Fruit fly (Drosophila melanogaster) whole organism, embryonic: ENCODE results near the gene CG9626.

Experiments
- Aef1 ChIP-seq: fragments of 200-800 bp; sonication (Bioruptor generic); IDR thresholded peaks from 3 replicates; pipeline ENCODE4 v1.3.6; 2022; ENCODE audit warnings: missing biosample characterization, missing genetic modification characterization
- Antp ChIP-seq: fragments of 200-800 bp; sonication (Bioruptor generic); optimal IDR thresholded peaks from 3 replicates; lab custom pipeline; 2016; ENCODE audit warnings: missing biosample characterization, missing genetic modification characterization
- B-H2 ChIP-seq: fragments of 200-800 bp; sonication (Bioruptor generic); optimal IDR thresholded peaks from 2 replicates; lab custom pipeline; 2018; ENCODE audit warnings: missing biosample characterization, mild to moderate bottlenecking, missing genetic modification characterization
- CG1024 ChIP-seq: fragments of 200-800 bp; sonication (Bioruptor generic); IDR thresholded peaks from 2 replicates; pipeline ENCODE4 v1.3.6; 2022; ENCODE audit warnings: missing biosample characterization, missing genetic modification characterization
- CG10274 ChIP-seq: fragments of 200-800 bp; sonication (Bioruptor generic); optimal IDR thresholded peaks from 3 replicates; lab custom pipeline; 2017; ENCODE audit warnings: missing biosample characterization, mild to moderate bottlenecking, missing genetic modification characterization
- CG10565 ChIP-seq: fragments of 200-800 bp; sonication (Bioruptor generic); optimal IDR thresholded peaks from 3 replicates; lab custom pipeline; 2016; ENCODE audit warnings: missing biosample characterization, mild to moderate bottlenecking, missing genetic modification characterization
- CG11398 ChIP-seq: fragments of 200-800 bp; sonication (Bioruptor generic); optimal IDR thresholded peaks from 2 replicates; lab custom pipeline; 2016; ENCODE audit warnings: missing biosample characterization, missing genetic modification characterization
- CG13775 ChIP-seq: fragments of 200-800 bp; sonication (Bioruptor generic); optimal IDR thresholded peaks from 3 replicates; lab custom pipeline; 2017; ENCODE audit warnings: missing biosample characterization, mild to moderate bottlenecking, missing genetic modification characterization
- CG15269 ChIP-seq: fragments of 200-800 bp; sonication (Bioruptor generic); optimal IDR thresholded peaks from 2 replicates; lab custom pipeline; 2018; ENCODE audit warnings: missing biosample characterization, mild to moderate bottlenecking, missing genetic modification characterization, moderate library complexity
- CG17829 ChIP-seq: fragments of 200-800 bp; optimal IDR thresholded peaks from 2 replicates; lab custom pipeline; 2019; ENCODE audit warnings: missing biosample characterization, mild to moderate bottlenecking, missing genetic modification characterization, moderate library complexity
- CG18011 ChIP-seq: fragments of 200-800 bp; sonication (Bioruptor generic); optimal IDR thresholded peaks from 2 replicates; lab custom pipeline; 2017; ENCODE audit warnings: missing biosample characterization, missing genetic modification characterization, mild to moderate bottlenecking, moderate library complexity, missing genotype
- CG2129 ChIP-seq: fragments of 200-800 bp; sonication (Bioruptor generic); IDR thresholded peaks from 2 replicates; pipeline ENCODE4 v1.3.6; 2022; ENCODE audit warnings: missing biosample characterization, missing genetic modification characterization; ENCODE audit not compliant: partially characterized antibody
- CG31388 ChIP-seq: fragments of 200-800 bp; sonication (Bioruptor generic); optimal IDR thresholded peaks from 2 replicates; lab custom pipeline; 2016; ENCODE audit warnings: missing biosample characterization, missing genetic modification characterization
- CG43689 ChIP-seq: fragments of 200-800 bp; sonication (Bioruptor generic); IDR thresholded peaks from 2 replicates; pipeline ENCODE4 v1.3.6; 2022; ENCODE audit warnings: missing biosample characterization, missing genetic modification characterization
- CG6791 ChIP-seq: fragments of 200-800 bp; sonication (Bioruptor generic); IDR thresholded peaks from 3 replicates; pipeline ENCODE4 v1.3.6; 2022; ENCODE audit warnings: missing biosample characterization, missing genetic modification characterization; ENCODE audit not compliant: partially characterized antibody
- CG6854 ChIP-seq: fragments of 200-800 bp; sonication (Bioruptor generic); optimal IDR thresholded peaks from 3 replicates; lab custom pipeline; 2017; ENCODE audit warnings: missing biosample characterization, mild to moderate bottlenecking, missing genetic modification characterization
- CG7745 ChIP-seq: fragments of 200-800 bp; sonication (Bioruptor generic); optimal IDR thresholded peaks from 2 replicates; lab custom pipeline; 2018; ENCODE audit warnings: missing biosample characterization, mild to moderate bottlenecking, missing genetic modification characterization, moderate library complexity
- CG7963 ChIP-seq: fragments of 200-800 bp; sonication (Bioruptor generic); IDR thresholded peaks from 3 replicates; pipeline ENCODE4 v1.3.6; 2022; ENCODE audit warnings: missing biosample characterization, missing genetic modification characterization; ENCODE audit not compliant: partially characterized antibody
- CG8281 ChIP-seq: fragments of 200-800 bp; sonication (Bioruptor generic); optimal IDR thresholded peaks from 2 replicates; lab custom pipeline; 2018; ENCODE audit warnings: missing biosample characterization, mild to moderate bottlenecking, missing genetic modification characterization, moderate library complexity
- HLH3B ChIP-seq: fragments of 200-800 bp; sonication (Bioruptor generic); IDR thresholded peaks from 2 replicates; pipeline ENCODE4 v1.3.6; 2022; ENCODE audit warnings: missing biosample characterization, missing genetic modification characterization
- Hr51 ChIP-seq, 2 experiments: fragments of 200-800 bp; sonication (Bioruptor generic); optimal IDR thresholded peaks; 2 replicates in 1 of 2; 3 replicates in 1 of 2; lab custom pipeline; 2016 to 2018; ENCODE audit warnings: missing biosample characterization in 2 of 2, missing genetic modification characterization in 2 of 2, mild to moderate bottlenecking in 1 of 2, moderate library complexity in 1 of 2
- NfI ChIP-seq: fragments of 200-800 bp; sonication (Bioruptor generic); optimal IDR thresholded peaks from 3 replicates; lab custom pipeline; 2018; ENCODE audit warnings: missing biosample characterization, mild to moderate bottlenecking, missing genetic modification characterization, moderate library complexity
- Sox102F ChIP-seq: fragments of 200-800 bp; sonication (Bioruptor generic); optimal IDR thresholded peaks from 2 replicates; lab custom pipeline; 2018; ENCODE audit warnings: missing biosample characterization, mild to moderate bottlenecking, missing genetic modification characterization, moderate library complexity
- ab ChIP-seq: fragments of 200-800 bp; sonication (Bioruptor generic); optimal IDR thresholded peaks from 2 replicates; lab custom pipeline; 2016; ENCODE audit warnings: missing biosample characterization, missing genetic modification characterization
- al ChIP-seq: fragments of 200-800 bp; sonication (Bioruptor generic); IDR thresholded peaks from 2 replicates; pipeline ENCODE4 v1.3.6; 2022; ENCODE audit warnings: missing biosample characterization, missing genetic modification characterization
- bigmax ChIP-seq: fragments of 200-800 bp; sonication (Bioruptor generic); optimal IDR thresholded peaks from 2 replicates; lab custom pipeline; 2018; ENCODE audit warnings: missing biosample characterization, mild to moderate bottlenecking, missing genetic modification characterization
- cas ChIP-seq: fragments of 200-800 bp; sonication (Bioruptor generic); IDR thresholded peaks from 2 replicates; pipeline ENCODE4 v1.3.6; 2022; ENCODE audit warnings: missing biosample characterization, missing genetic modification characterization
- dpn ChIP-seq, 2 experiments: fragments of 200-800 bp; sonication (Bioruptor generic); optimal IDR thresholded peaks; 3 replicates each; lab custom pipeline; 2016; ENCODE audit warnings: missing biosample characterization in 2 of 2, missing genetic modification characterization in 2 of 2
- dysf ChIP-seq: fragments of 200-800 bp; sonication (Bioruptor generic); IDR thresholded peaks from 3 replicates; pipeline ENCODE4 v1.3.6; 2022; ENCODE audit warnings: missing biosample characterization, missing genetic modification characterization
- fd64A ChIP-seq: fragments of 200-800 bp; sonication (Bioruptor generic); optimal IDR thresholded peaks from 3 replicates; lab custom pipeline; 2018; ENCODE audit warnings: missing biosample characterization, mild to moderate bottlenecking, missing genetic modification characterization
- fru ChIP-seq: fragments of >200 bp; optimal IDR thresholded peaks from 2 replicates; lab custom pipeline; 2017
- grn ChIP-seq: fragments of 200-800 bp; sonication (Bioruptor generic); optimal IDR thresholded peaks from 3 replicates; lab custom pipeline; 2017; ENCODE audit warnings: missing biosample characterization, missing genetic modification characterization
- ham ChIP-seq: fragments of 200-800 bp; sonication (Bioruptor generic); IDR thresholded peaks from 2 replicates; pipeline ENCODE4 v1.3.6; 2022; ENCODE audit warnings: missing biosample characterization, missing genetic modification characterization
- her ChIP-seq: fragments of 200-800 bp; sonication (Bioruptor generic); optimal IDR thresholded peaks from 2 replicates; lab custom pipeline; 2016; ENCODE audit warnings: missing biosample characterization, missing genetic modification characterization
- lola ChIP-seq, 3 experiments: fragments of >200 bp in 2 of 3; fragments of 200-800 bp in 1 of 3; sonication (Bioruptor generic) in 1 of 3; optimal IDR thresholded peaks; 2 replicates each; lab custom pipeline; 2017 to 2019; ENCODE audit warnings: missing biosample characterization in 3 of 3, missing genetic modification characterization in 3 of 3, mild to moderate bottlenecking in 1 of 3, moderate library complexity in 1 of 3
- repo ChIP-seq: fragments of 200-800 bp; sonication (Bioruptor generic); optimal IDR thresholded peaks from 2 replicates; lab custom pipeline; 2016; ENCODE audit warnings: missing biosample characterization, missing genetic modification characterization
- salm ChIP-seq: fragments of 200-800 bp; sonication (Bioruptor generic); optimal IDR thresholded peaks from 2 replicates; lab custom pipeline; 2018; ENCODE audit warnings: missing biosample characterization, mild to moderate bottlenecking, missing genetic modification characterization
- schlank ChIP-seq: fragments of 200-800 bp; sonication (Bioruptor generic); optimal IDR thresholded peaks from 2 replicates; lab custom pipeline; 2018; ENCODE audit warnings: missing biosample characterization, mild to moderate bottlenecking, missing genetic modification characterization
- slbo ChIP-seq: fragments of 200-800 bp; sonication (Bioruptor generic); IDR thresholded peaks from 2 replicates; pipeline ENCODE4 v1.3.6; 2022; ENCODE audit warnings: missing biosample characterization, missing genetic modification characterization
- vfl ChIP-seq: fragments of 200-800 bp; sonication (Bioruptor generic); optimal IDR thresholded peaks from 2 replicates; lab custom pipeline; 2016; ENCODE audit warnings: missing biosample characterization, missing genetic modification characterization
- wor ChIP-seq: fragments of 200-800 bp; sonication (Bioruptor generic); IDR thresholded peaks from 2 replicates; pipeline ENCODE4 v1.3.6; 2022; ENCODE audit warnings: missing biosample characterization, missing genetic modification characterization

The CG9626 gene

DNA sequence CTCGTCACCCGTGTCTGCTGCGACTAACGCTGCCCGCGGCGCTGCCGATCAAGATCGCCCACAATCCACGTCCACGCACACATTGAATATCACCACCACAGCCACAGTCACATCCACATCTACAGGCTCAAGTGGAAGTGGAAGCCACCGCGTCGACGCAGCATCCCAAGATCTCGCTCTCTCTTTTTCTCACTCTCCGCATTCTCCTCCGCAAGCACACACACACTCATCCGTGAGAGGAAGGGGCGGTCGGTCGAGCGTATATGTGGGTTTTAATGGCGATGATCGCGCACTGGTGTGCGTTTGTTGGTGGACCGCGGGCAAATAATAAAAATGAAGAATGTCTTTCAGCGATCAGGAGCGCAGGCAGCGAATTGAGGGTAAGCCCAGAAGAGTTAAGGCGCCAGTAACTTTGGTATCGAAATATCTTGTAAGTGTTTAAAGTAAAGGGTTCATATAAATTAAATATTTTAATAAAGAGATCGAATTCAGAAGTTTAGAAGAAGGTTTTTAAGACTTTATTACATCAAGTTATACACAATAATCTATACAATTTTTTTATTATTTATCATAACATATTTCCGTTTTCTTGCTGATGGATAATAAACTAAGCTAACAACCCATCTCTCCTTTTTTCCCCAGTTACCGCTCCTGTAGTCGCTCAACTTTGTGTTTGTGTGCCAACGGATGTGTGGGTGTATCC is 33.1 kb upstream of the CG9626 start, which contains the start of gene Poxm (continued):
- peak; percentile 90; the same call in 2 of the 3 replicates for TF ChIP-seq Aef1 (GFP tag; lab: Robert Waterston, UW)
- TF ChIP-seq CG10565: peak; percentile 33
- no peak for TF ChIP-seq CG6791 (GFP tag; lab: Robert Waterston, UW)
- no peak for TF ChIP-seq repo (GFP tag; lab: Kevin White, UChicago)
- TF ChIP-seq Antp (GFP tag; lab: Kevin White, UChicago): peak; percentile 51
- peak; percentile 77 for TF ChIP-seq salm (tag; lab: Kevin White, UChicago)
- peak; percentile 81 to 86 for TF ChIP-seq dpn (GFP tag; optimal IDR thresholded peaks at IDR 0.05; lab: Kevin White, UChicago)
- TF ChIP-seq CG7745 (tag; lab: Kevin White, UChicago): no peak
- TF ChIP-seq CG1024 (GFP tag; lab: Robert Waterston, UW): peak; percentile 58; the same call in 1 of the 2 replicates
- TF ChIP-seq B-H2 (GFP tag; lab: Kevin White, UChicago): peak; percentile 39
- no peak for TF ChIP-seq bigmax
- TF ChIP-seq cas (GFP tag; lab: Robert Waterston, UW): peak; percentile 64; the same call in 1 of the 2 replicates
- peak; percentile 88 for TF ChIP-seq NfI (GFP tag; lab: Kevin White, UChicago)
- TF ChIP-seq slbo (GFP tag; lab: Robert Waterston, UW): peak; percentile 87
- TF ChIP-seq Sox102F (GFP tag; lab: Kevin White, UChicago): peak; percentile 90
- TF ChIP-seq CG17829: peak; percentile 96
- peak; percentile 92 for TF ChIP-seq CG15269 (tag; lab: Kevin White, UChicago)
- TF ChIP-seq CG2129 (GFP tag; lab: Robert Waterston, UW): no peak
- peak; percentile 26; the same call in 1 of the 2 replicates for TF ChIP-seq CG43689
- peak in 2 of 3 experiments; percentile 56 to 96 for TF ChIP-seq lola (GFP tag; optimal IDR thresholded peaks at IDR 0.05; lab: Kevin White, UChicago)
- TF ChIP-seq CG13775: peak; percentile 87
- no peak for TF ChIP-seq CG18011 (GFP tag; lab: Kevin White, UChicago)
- peak; percentile 51 to 91 for TF ChIP-seq Hr51 (GFP tag; optimal IDR thresholded peaks at IDR 0.05; lab: Kevin White, UChicago)
- TF ChIP-seq al (GFP tag; lab: Robert Waterston, UW): peak; percentile 84
- no peak for TF ChIP-seq ab (GFP tag; lab: Kevin White, UChicago)
- no peak for TF ChIP-seq fd64A (GFP tag; lab: Kevin White, UChicago)
- TF ChIP-seq her (GFP tag; lab: Kevin White, UChicago): no peak
- TF ChIP-seq CG8281: peak; percentile 75
- TF ChIP-seq ham (GFP tag; lab: Robert Waterston, UW): 0 out of 2 replicates have a peak, but pooled peaks have one; percentile 30
- TF ChIP-seq HLH3B: peak; percentile 82
- TF ChIP-seq CG10274: peak; percentile 69
- TF ChIP-seq CG6854 (GFP tag; lab: Kevin White, UChicago): peak; percentile 70
- TF ChIP-seq CG7963: no peak
- TF ChIP-seq schlank (tag; lab: Kevin White, UChicago): no peak
- TF ChIP-seq vfl (GFP tag; lab: Kevin White, UChicago): peak; percentile 58
- peak; percentile 94 for TF ChIP-seq dysf (GFP tag; lab: Robert Waterston, UW)
- TF ChIP-seq CG11398 (GFP tag; lab: Kevin White, UChicago): no peak
- TF ChIP-seq wor (GFP tag; lab: Robert Waterston, UW): peak; percentile 82; the same call in 1 of the 2 replicates
- TF ChIP-seq CG31388 (GFP tag; lab: Kevin White, UChicago): peak; percentile 83
- no peak for TF ChIP-seq grn
- no peak for TF ChIP-seq fru (lab: Kevin White, UChicago)
